Fruit fly (Drosophila melanogaster) whole organism, embryonic: ENCODE results near the gene scaf6.

Source experiments
- CG12071 ChIP-seq: fragments of 200-800 bp; sonication (Bioruptor generic); optimal IDR thresholded peaks from 3 replicates; lab custom pipeline; 2018; ENCODE audit warnings: missing biosample characterization, mild to moderate bottlenecking, missing genetic modification characterization
- CG16863 ChIP-seq: fragments of 200-800 bp; sonication (Bioruptor generic); optimal IDR thresholded peaks from 3 replicates; lab custom pipeline; 2016; ENCODE audit warnings: missing biosample characterization, missing genetic modification characterization
- CG7786 ChIP-seq: fragments of 200-800 bp; sonication (Bioruptor generic); optimal IDR thresholded peaks from 2 replicates; lab custom pipeline; 2016; ENCODE audit warnings: missing biosample characterization, missing genetic modification characterization
- CG9437 ChIP-seq: fragments of 200-800 bp; sonication (Bioruptor generic); optimal IDR thresholded peaks from 2 replicates; lab custom pipeline; 2018; ENCODE audit warnings: missing biosample characterization, mild to moderate bottlenecking, missing genetic modification characterization
- Sox102F ChIP-seq: fragments of 200-800 bp; sonication (Bioruptor generic); optimal IDR thresholded peaks from 2 replicates; lab custom pipeline; 2018; ENCODE audit warnings: missing biosample characterization, mild to moderate bottlenecking, missing genetic modification characterization, moderate library complexity
- bsh ChIP-seq, 2 experiments: fragments of 200-800 bp; sonication (Bioruptor generic); optimal IDR thresholded peaks; 2 replicates each; lab custom pipeline; 2017 to 2018; ENCODE audit warnings: mild to moderate bottlenecking in 2 of 2, missing biosample characterization in 2 of 2, missing genetic modification characterization in 2 of 2, moderate library complexity in 1 of 2
- chinmo ChIP-seq: fragments of 200-800 bp; sonication (Bioruptor generic); IDR thresholded peaks from 4 replicates; pipeline ENCODE4 v1.3.6; 2022; ENCODE audit warnings: missing biosample characterization, missing genetic modification characterization; ENCODE audit not compliant: partially characterized antibody

DNA sequence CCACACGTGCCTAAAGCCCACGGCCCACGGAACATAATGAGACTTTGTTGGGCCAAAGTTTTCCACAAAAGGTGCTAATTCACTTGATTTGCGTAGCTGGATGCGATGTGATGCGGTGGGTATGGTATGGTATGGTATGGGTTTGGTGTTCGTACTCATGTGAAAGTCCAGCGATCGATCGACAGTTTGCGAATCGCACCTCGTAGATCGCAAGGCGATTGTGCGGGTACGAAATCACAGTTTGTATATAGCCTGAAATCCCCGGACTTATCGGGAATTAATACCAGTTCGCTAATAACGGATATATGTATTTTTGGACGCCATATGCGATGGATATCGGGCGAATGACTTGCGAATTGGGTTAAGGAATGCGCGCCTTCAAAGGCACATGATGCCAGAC is 34.4 kb downstream of the scaf6 start:
- TF ChIP-seq CG9437 (GFP tag; lab: Kevin White, UChicago), result no peak
- no peak for TF ChIP-seq CG12071 (GFP tag; lab: Kevin White, UChicago)
- TF ChIP-seq CG7786, result no peak
- TF ChIP-seq chinmo (GFP tag; lab: Robert Waterston, UW), result no peak
- TF ChIP-seq CG16863 (GFP tag; lab: Kevin White, UChicago), result no peak
- no peak for TF ChIP-seq Sox102F (GFP tag; lab: Kevin White, UChicago)
- no peak for TF ChIP-seq bsh (GFP tag; optimal IDR thresholded peaks at IDR 0.05; lab: Kevin White, UChicago)
